Worm (Caenorhabditis elegans) whole organism, late embryonic: ENCODE data around the gene M04D8.7.

Experiments used
- C08G9.2 ChIP-seq: sonication (generic microtip); optimal IDR thresholded peaks from 2 replicates; lab custom pipeline; 2016; ENCODE audit warnings: mild to moderate bottlenecking, missing genetic modification characterization, moderate library complexity, missing compliant biosample characterization
- C38D4.7 ChIP-seq: fragments of 200-800 bp; sonication (Bioruptor generic); optimal IDR thresholded peaks from 2 replicates; lab custom pipeline; 2018; ENCODE audit warnings: mild to moderate bottlenecking, missing genetic modification characterization, moderate library complexity, missing compliant biosample characterization
- F13H6.1 ChIP-seq: sonication (generic microtip); optimal IDR thresholded peaks from 2 replicates; lab custom pipeline; 2016; ENCODE audit warnings: missing genetic modification characterization, missing compliant biosample characterization
- K02D7.2 ChIP-seq: sonication (generic microtip); optimal IDR thresholded peaks from 2 replicates; lab custom pipeline; 2017; ENCODE audit warnings: mild to moderate bottlenecking, missing genetic modification characterization, missing compliant biosample characterization
- K09A11.1 ChIP-seq: sonication (generic microtip); optimal IDR thresholded peaks from 2 replicates; lab custom pipeline; 2017; ENCODE audit warnings: antibody characterized with exemption, mild to moderate bottlenecking, missing genetic modification characterization, missing compliant biosample characterization; ENCODE audit not compliant: insufficient read depth
- Y22D7AL.16 ChIP-seq: sonication (generic microtip); optimal IDR thresholded peaks from 2 replicates; lab custom pipeline; 2016; ENCODE audit warnings: missing genetic modification characterization, missing compliant biosample characterization
- ahr-1 ChIP-seq: sonication (generic microtip); optimal IDR thresholded peaks from 2 replicates; lab custom pipeline; 2016; ENCODE audit warnings: missing genetic modification characterization, missing compliant biosample characterization
- ama-1 ChIP-seq: fragments of 150-350 bp; optimal IDR thresholded peaks from 2 replicates; lab custom pipeline; 2014
- ceh-14 ChIP-seq: sonication (generic microtip); optimal IDR thresholded peaks from 2 replicates; lab custom pipeline; 2016; ENCODE audit warnings: missing genotype, missing genetic modification characterization, missing compliant biosample characterization
- ceh-2 ChIP-seq: sonication (generic microtip); optimal IDR thresholded peaks from 2 replicates; lab custom pipeline; 2016; ENCODE audit warnings: missing genotype, missing genetic modification characterization, missing compliant biosample characterization
- ceh-22 ChIP-seq: sonication (generic microtip); optimal IDR thresholded peaks from 2 replicates; lab custom pipeline; 2017; ENCODE audit warnings: missing biosample characterization, missing genetic modification characterization
- ceh-24 ChIP-seq: sonication (generic microtip); optimal IDR thresholded peaks from 2 replicates; lab custom pipeline; 2016; ENCODE audit warnings: mild to moderate bottlenecking, missing genetic modification characterization, missing compliant biosample characterization
- ceh-45 ChIP-seq: fragments of 200-800 bp; sonication (Bioruptor generic); IDR thresholded peaks from 2 replicates; pipeline ENCODE4 v1.3.6; 2022; ENCODE audit warnings: missing genetic modification reagents, missing genetic modification characterization, missing compliant biosample characterization
- che-1 ChIP-seq: sonication (generic microtip); optimal IDR thresholded peaks from 2 replicates; lab custom pipeline; 2016; ENCODE audit warnings: mild to moderate bottlenecking, missing genetic modification characterization, missing compliant biosample characterization
- dmd-4 ChIP-seq: sonication (generic microtip); optimal IDR thresholded peaks from 2 replicates; lab custom pipeline; 2016; ENCODE audit warnings: borderline replicate concordance, missing genetic modification characterization, missing compliant biosample characterization
- fax-1 ChIP-seq: sonication (generic microtip); optimal IDR thresholded peaks from 2 replicates; lab custom pipeline; 2016; ENCODE audit warnings: missing genotype, missing genetic modification characterization, missing compliant biosample characterization
- gmeb-2 ChIP-seq: sonication (generic microtip); optimal IDR thresholded peaks from 2 replicates; lab custom pipeline; 2016; ENCODE audit warnings: missing genetic modification characterization, inconsistent platforms, missing compliant biosample characterization
- hlh-15 ChIP-seq: sonication (generic microtip); optimal IDR thresholded peaks from 2 replicates; lab custom pipeline; 2016; ENCODE audit warnings: missing genetic modification characterization, missing compliant biosample characterization
- hlh-30 ChIP-seq: sonication (generic microtip); optimal IDR thresholded peaks from 2 replicates; lab custom pipeline; 2017; ENCODE audit warnings: antibody characterized with exemption, missing genetic modification characterization, missing compliant biosample characterization; ENCODE audit not compliant: insufficient read depth
- hlh-6 ChIP-seq: sonication (generic microtip); optimal IDR thresholded peaks from 2 replicates; lab custom pipeline; 2016; ENCODE audit warnings: missing genotype, missing genetic modification characterization, missing compliant biosample characterization
- lim-6 ChIP-seq: sonication (generic microtip); optimal IDR thresholded peaks from 2 replicates; lab custom pipeline; 2016; ENCODE audit warnings: missing genetic modification characterization, missing compliant biosample characterization
- madf-2 ChIP-seq: sonication (generic microtip); optimal IDR thresholded peaks from 2 replicates; lab custom pipeline; 2017; ENCODE audit warnings: missing genetic modification characterization, missing compliant biosample characterization
- mec-3 ChIP-seq: sonication (generic microtip); optimal IDR thresholded peaks from 2 replicates; lab custom pipeline; 2016; ENCODE audit warnings: borderline replicate concordance, missing genetic modification characterization, missing compliant biosample characterization
- nfya-1 ChIP-seq: sonication (generic microtip); optimal IDR thresholded peaks from 2 replicates; lab custom pipeline; 2017; ENCODE audit warnings: missing genetic modification characterization, mild to moderate bottlenecking, missing compliant biosample characterization, antibody characterized with exemption, moderate library complexity
- nhr-11 ChIP-seq: fragments of 150-350 bp; optimal IDR thresholded peaks from 2 replicates; lab custom pipeline; 2014; ENCODE audit warnings: missing biosample characterization, missing genetic modification characterization
- nhr-232 ChIP-seq: sonication (generic microtip); optimal IDR thresholded peaks from 2 replicates; lab custom pipeline; 2016; ENCODE audit warnings: missing genetic modification characterization, missing compliant biosample characterization
- npax-4 ChIP-seq: sonication (generic microtip); optimal IDR thresholded peaks from 2 replicates; lab custom pipeline; 2016; ENCODE audit warnings: missing genetic modification characterization, missing compliant biosample characterization
- pag-3 ChIP-seq: sonication (generic microtip); optimal IDR thresholded peaks from 2 replicates; lab custom pipeline; 2016; ENCODE audit warnings: missing compliant biosample characterization, missing genetic modification characterization, borderline replicate concordance
- pat-9 ChIP-seq: fragments of 200-800 bp; sonication (Bioruptor generic); optimal IDR thresholded peaks from 2 replicates; lab custom pipeline; 2018; ENCODE audit warnings: mild to moderate bottlenecking, missing genetic modification characterization, moderate library complexity, missing compliant biosample characterization
- pha-2 ChIP-seq: sonication (generic microtip); optimal IDR thresholded peaks from 2 replicates; lab custom pipeline; 2017; ENCODE audit warnings: mild to moderate bottlenecking, missing genetic modification characterization, missing compliant biosample characterization
- ref-2 ChIP-seq: sonication (generic microtip); optimal IDR thresholded peaks from 2 replicates; lab custom pipeline; 2016; ENCODE audit warnings: missing genetic modification characterization, missing compliant biosample characterization
- sdc-2 ChIP-seq: sonication (generic microtip); optimal IDR thresholded peaks from 2 replicates; lab custom pipeline; 2016; ENCODE audit warnings: missing genotype, missing genetic modification characterization, missing compliant biosample characterization
- sox-2 ChIP-seq: fragments of 200-800 bp; sonication (Bioruptor generic); IDR thresholded peaks from 2 replicates; pipeline ENCODE4 v1.3.6; 2022; ENCODE audit warnings: missing genetic modification reagents, missing genetic modification characterization, missing compliant biosample characterization
- syd-9 ChIP-seq: sonication (generic microtip); optimal IDR thresholded peaks from 2 replicates; lab custom pipeline; 2016; ENCODE audit warnings: mild to moderate bottlenecking, missing genetic modification characterization, moderate library complexity, missing compliant biosample characterization
- ttx-3 ChIP-seq: sonication (generic microtip); optimal IDR thresholded peaks from 2 replicates; lab custom pipeline; 2016; ENCODE audit warnings: missing genetic modification reagents, missing genetic modification characterization, missing compliant biosample characterization
- unc-3 ChIP-seq, 2 experiments: fragments of 200-800 bp in 1 of 2; sonication (Bioruptor generic) in 1 of 2; sonication (generic microtip) in 1 of 2; conservative IDR thresholded peaks in 1 of 2; optimal IDR thresholded peaks in 1 of 2; 2 replicates each; pipeline versions ENCODE4 v1.3.6 to Lab custom; 2016 to 2022; ENCODE audit warnings: missing compliant biosample characterization in 2 of 2, missing genetic modification characterization in 2 of 2, missing genetic modification reagents in 1 of 2
- unc-42 ChIP-seq: sonication (generic microtip); optimal IDR thresholded peaks from 2 replicates; lab custom pipeline; 2016; ENCODE audit warnings: missing genotype, missing genetic modification characterization, missing compliant biosample characterization
- unc-86 ChIP-seq: sonication (generic microtip); optimal IDR thresholded peaks from 2 replicates; lab custom pipeline; 2016; ENCODE audit warnings: missing genetic modification characterization, missing compliant biosample characterization
- zip-5 ChIP-seq: sonication (generic microtip); optimal IDR thresholded peaks from 2 replicates; lab custom pipeline; 2016; ENCODE audit warnings: missing genetic modification characterization, missing compliant biosample characterization

M04D8.7 gene

DNA sequence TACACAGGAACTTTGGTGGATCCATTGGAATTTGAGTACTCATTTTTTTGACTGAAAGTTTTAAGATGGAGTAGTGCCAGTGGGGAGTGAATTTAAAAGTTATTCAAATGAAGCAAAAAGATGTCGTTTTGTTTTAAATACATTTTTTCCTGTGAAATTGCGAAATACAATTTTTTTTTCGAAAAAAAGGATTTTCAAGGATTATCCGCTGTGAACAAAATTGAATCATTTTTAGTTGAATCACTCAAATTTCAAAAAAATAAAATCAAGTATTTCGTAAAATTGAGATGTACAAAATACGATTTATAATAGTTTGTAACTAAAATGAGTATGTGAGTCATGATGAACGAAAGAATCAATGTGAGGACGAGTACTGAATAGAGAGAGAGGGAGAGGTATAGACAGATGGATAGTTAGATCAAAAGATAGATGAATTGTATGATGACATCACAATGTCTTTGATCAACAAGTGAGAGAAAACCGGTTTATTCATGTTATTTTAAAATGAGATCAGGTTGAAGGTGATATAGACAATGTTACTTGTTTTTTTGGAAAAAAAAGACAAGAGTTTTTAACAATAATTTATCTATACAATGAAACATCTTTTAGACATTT is 30.4 kb upstream of the M04D8.7 start, which contains the start of gene C05B5.8:
TSS of gene C05B5.8 (minus strand) at position 51 of the 615 bp plus-strand sequence.
- TF ChIP-seq ceh-2 (no peak), K02D7.2 (tag; lab: Kevin White, UChicago) (no peak), unc-42 (tag; lab: Kevin White, UChicago) (no peak), gmeb-2 (tag; lab: Kevin White, UChicago) (no peak), ceh-22 (tag; lab: Kevin White, UChicago) (no peak), ceh-14 (tag; lab: Kevin White, UChicago) (no peak), sdc-2 (tag; lab: Kevin White, UChicago) (no peak), fax-1 (tag; lab: Kevin White, UChicago) (no peak), nfya-1 (tag; lab: Kevin White, UChicago) (no peak), unc-3 (GFP tag; conservative IDR thresholded peaks at IDR 0.05; lab: Robert Waterston, UW) (no peak), unc-3 (tag; optimal IDR thresholded peaks at IDR 0.05; lab: Kevin White, UChicago) (no peak), ref-2 (tag; lab: Kevin White, UChicago) (no peak), dmd-4 (tag; lab: Kevin White, UChicago) (no peak), K09A11.1 (no peak), lim-6 (tag; lab: Kevin White, UChicago) (no peak)

DNA sequence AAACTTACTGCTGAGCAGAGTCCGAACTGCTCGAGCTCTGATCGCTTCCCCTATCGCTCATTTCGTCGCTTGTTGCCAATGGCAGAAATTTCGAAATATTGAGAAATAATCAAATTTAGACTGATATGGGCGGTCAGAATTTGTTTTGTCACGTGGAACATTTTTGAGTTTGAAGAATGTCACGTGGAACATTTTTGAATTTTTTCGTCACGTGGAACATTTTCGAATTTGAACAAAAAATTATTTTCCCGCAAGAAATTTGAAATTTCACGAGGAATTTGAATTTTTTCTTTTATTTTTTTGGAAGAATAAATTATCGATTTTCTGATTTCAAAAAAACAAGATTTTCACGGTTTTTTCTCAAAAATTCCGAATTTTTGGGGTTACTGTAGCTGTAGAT is 27.1 kb upstream of the M04D8.7 start, which contains the start of gene fbxa-155:
TSS of gene fbxa-155 (minus strand) at position 101 of the 400 bp plus-strand sequence.
- TF ChIP-seq che-1 (tag; lab: Kevin White, UChicago) (no peak), npax-4 (tag; lab: Kevin White, UChicago) (no peak), F13H6.1 (no peak), C08G9.2 (tag; lab: Kevin White, UChicago) (no peak), nfya-1 (tag; lab: Kevin White, UChicago) (no peak), ahr-1 (tag; lab: Kevin White, UChicago) (no peak), ttx-3 (tag; lab: Kevin White, UChicago) (no peak), ceh-22 (tag; lab: Kevin White, UChicago) (no peak), unc-86 (tag; lab: Kevin White, UChicago) (no peak), hlh-15 (tag; lab: Kevin White, UChicago) (no peak), C38D4.7 (GFP tag; lab: Kevin White, UChicago) (no peak), Y22D7AL.16 (tag; lab: Kevin White, UChicago) (no peak), nhr-11 (no peak), hlh-30 (tag; lab: Kevin White, UChicago) (no peak), K02D7.2 (tag; lab: Kevin White, UChicago) (no peak), sdc-2 (tag; lab: Kevin White, UChicago) (no peak), ceh-24 (tag; lab: Kevin White, UChicago) (no peak)

DNA sequence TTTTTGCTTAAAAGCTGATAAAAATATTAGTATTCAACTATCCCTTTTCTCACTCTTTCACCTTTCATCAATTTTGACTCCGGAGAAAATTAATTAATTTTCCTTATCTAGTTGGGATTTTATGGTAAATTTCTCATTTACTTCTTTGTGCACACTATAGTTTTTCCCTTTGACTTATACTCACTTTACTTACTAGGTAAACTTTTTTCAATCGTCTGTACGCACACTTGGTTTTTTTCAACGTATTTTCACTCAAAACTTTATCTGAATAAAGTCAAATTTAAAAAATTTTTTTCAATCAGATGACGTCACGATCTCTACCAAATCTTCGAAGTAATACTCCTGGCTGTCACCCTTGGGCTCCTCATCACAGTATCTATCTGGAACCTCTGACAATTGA is 25.1 kb upstream of the M04D8.7 start, which contains the start of gene C05B5.16:
TSS of gene C05B5.16 (plus strand) at position 301 of the 400 bp plus-strand sequence.
- TF ChIP-seq ceh-22 (tag; lab: Kevin White, UChicago) (no peak), hlh-15 (tag; lab: Kevin White, UChicago) (no peak), hlh-30 (tag; lab: Kevin White, UChicago) (no peak), nfya-1 (tag; lab: Kevin White, UChicago) (no peak), hlh-6 (no peak)

DNA sequence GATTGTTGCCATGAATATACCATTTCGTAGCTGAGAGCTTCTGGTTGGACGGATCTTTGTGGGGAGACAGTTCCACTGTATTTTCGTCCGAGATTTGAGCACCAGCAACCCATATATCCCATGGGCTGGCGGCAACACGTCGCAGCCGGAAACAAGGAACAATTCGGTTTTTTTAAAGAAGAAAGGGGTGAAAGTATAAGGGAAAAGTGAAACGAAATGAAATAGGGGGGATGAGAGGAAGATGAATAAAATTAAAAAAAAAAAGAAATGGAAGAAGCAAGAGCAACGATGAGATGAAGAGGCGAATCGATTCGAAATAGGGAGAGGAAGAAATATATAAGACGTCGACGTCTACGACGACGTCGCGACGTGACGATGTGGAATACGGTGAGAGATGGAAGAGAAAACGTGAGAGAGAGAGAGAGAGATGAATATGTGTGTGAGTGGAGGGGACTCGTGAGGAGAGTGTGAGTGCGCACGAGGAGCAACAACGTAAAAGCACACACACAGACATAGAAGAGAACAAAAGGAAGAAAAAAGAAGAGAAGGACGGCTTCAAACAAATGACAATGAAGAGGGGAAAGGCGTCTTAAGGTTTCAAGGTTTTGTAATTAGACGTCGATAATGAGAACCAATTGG is 20.7 kb upstream of the M04D8.7 start, which contains the start of gene rgs-1:
TSS of gene rgs-1 (minus strand) at position 146 of the 639 bp plus-strand sequence.
- TF ChIP-seq ref-2 (tag; lab: Kevin White, UChicago) = no peak
- no peak for TF ChIP-seq dmd-4 (tag; lab: Kevin White, UChicago)
- peak; percentile 86 for TF ChIP-seq hlh-30 (tag; lab: Kevin White, UChicago)
- TF ChIP-seq ceh-45 (GFP tag; lab: Robert Waterston, UW) = no peak
- no peak for TF ChIP-seq unc-3 (GFP tag; conservative IDR thresholded peaks at IDR 0.05; lab: Robert Waterston, UW)
- no peak for TF ChIP-seq unc-3 (tag; optimal IDR thresholded peaks at IDR 0.05; lab: Kevin White, UChicago)
- TF ChIP-seq mec-3 (tag; lab: Kevin White, UChicago) = no peak
- peak; percentile 28 for TF ChIP-seq fax-1 (tag; lab: Kevin White, UChicago)
- no peak for TF ChIP-seq nhr-232 (tag; lab: Kevin White, UChicago)
- TF ChIP-seq C08G9.2 (tag; lab: Kevin White, UChicago) = peak; percentile 39
- TF ChIP-seq pha-2 (tag; lab: Kevin White, UChicago) = no peak
- TF ChIP-seq pat-9 (tag; lab: Kevin White, UChicago) = no peak
- TF ChIP-seq pag-3 (tag; lab: Kevin White, UChicago) = no peak
- peak; percentile 57 for TF ChIP-seq lim-6 (tag; lab: Kevin White, UChicago)
- no peak for TF ChIP-seq Y22D7AL.16 (tag; lab: Kevin White, UChicago)
- peak; percentile 12; the same call in 1 of the 2 replicates for TF ChIP-seq sox-2 (GFP tag; lab: Robert Waterston, UW)
- TF ChIP-seq zip-5 (tag; lab: Kevin White, UChicago) = no peak
- TF ChIP-seq ceh-2 = peak; percentile 3
- TF ChIP-seq nfya-1 (tag; lab: Kevin White, UChicago) = peak; percentile 51
- TF ChIP-seq ama-1 = no peak
- peak; percentile 0 for TF ChIP-seq syd-9 (tag; lab: Kevin White, UChicago)
- TF ChIP-seq ceh-14 (tag; lab: Kevin White, UChicago) = peak; percentile 85
- no peak for TF ChIP-seq K02D7.2 (tag; lab: Kevin White, UChicago)
- TF ChIP-seq hlh-15 (tag; lab: Kevin White, UChicago) = no peak
- no peak for TF ChIP-seq madf-2 (tag; lab: Kevin White, UChicago)
- no peak for TF ChIP-seq nhr-11
